Worm (Caenorhabditis elegans) whole organism, L1 larva: ENCODE measurements around the gene gcy-14.

ENCODE experiments used
- C04F5.9 ChIP-seq: sonication (generic microtip); optimal IDR thresholded peaks from 2 replicates; lab custom pipeline; 2016; ENCODE audit warnings: missing genetic modification characterization, missing compliant biosample characterization
- efl-1 ChIP-seq, 4 experiments: fragments of 150-350 bp; optimal IDR thresholded peaks in 3 of 4; peaks in 1 of 4; 1 replicate in 1 of 4; 2 replicates in 3 of 4; lab custom pipeline; 2014; ENCODE audit warnings: missing biosample characterization in 2 of 4, missing genetic modification characterization in 2 of 4, missing genetic modification reagents in 2 of 4
- lin-14 ChIP-seq: fragments of 200-800 bp; sonication (Bioruptor generic); optimal IDR thresholded peaks from 2 replicates; lab custom pipeline; 2018; ENCODE audit warnings: mild to moderate bottlenecking, missing genetic modification characterization, moderate library complexity, missing compliant biosample characterization
- lin-15B ChIP-seq: fragments of 150-350 bp; sonication (generic microtip); optimal IDR thresholded peaks from 3 replicates; lab custom pipeline; 2014; ENCODE audit warnings: missing biosample characterization, missing genetic modification characterization
- mdl-1 ChIP-seq, 2 experiments: fragments of 150-350 bp; optimal IDR thresholded peaks; 2 replicates each; lab custom pipeline; 2014 to 2017; ENCODE audit warnings: missing biosample characterization in 2 of 2, missing genetic modification characterization in 2 of 2, inconsistent platforms in 1 of 2
- nhr-12 ChIP-seq: sonication (generic microtip); optimal IDR thresholded peaks from 2 replicates; lab custom pipeline; 2017; ENCODE audit warnings: missing biosample characterization, missing genetic modification characterization
- nhr-19 ChIP-seq: fragments of 200-800 bp; sonication (Bioruptor generic); conservative IDR thresholded peaks from 2 replicates; pipeline ENCODE4 v1.3.6; 2022; ENCODE audit warnings: missing genetic modification characterization, missing compliant biosample characterization
- ztf-11 ChIP-seq, 2 experiments: sonication (generic microtip); optimal IDR thresholded peaks; 2 replicates each; lab custom pipeline; 2016 to 2017; ENCODE audit warnings: missing genetic modification characterization in 2 of 2, missing biosample characterization in 1 of 2, missing compliant biosample characterization in 1 of 2

ce11 chrV:14815500-14815899 is 52.6 kb downstream of the gcy-14 start, which contains the start of gene rin-1:
- TF ChIP-seq nhr-12 (tag; lab: Kevin White, UChicago), result no peak
- no peak for TF ChIP-seq ztf-11 (tag; optimal IDR thresholded peaks at IDR 0.05; lab: Kevin White, UChicago)
- TF ChIP-seq C04F5.9 (tag; lab: Kevin White, UChicago), result no peak
- TF ChIP-seq mdl-1 (tag; optimal IDR thresholded peaks at IDR 0.05; lab: Kevin White, UChicago), result no peak
- no peak for TF ChIP-seq lin-15B (tag; lab: Kevin White, UChicago)
- no peak for TF ChIP-seq efl-1 (optimal IDR thresholded peaks at IDR 0.05; lab: Kevin White, UChicago)
- no peak for TF ChIP-seq efl-1 (GFP tag; optimal IDR thresholded peaks at IDR 0.05 in 1 of 2; lab: Kevin White, UChicago)
- TF ChIP-seq nhr-19 (GFP tag; lab: Robert Waterston, UW), result no peak
- no peak for TF ChIP-seq lin-14 (GFP tag; lab: Kevin White, UChicago)
